Worm (Caenorhabditis elegans): ENCODE measurements around the gene nhr-238.

DNA sequence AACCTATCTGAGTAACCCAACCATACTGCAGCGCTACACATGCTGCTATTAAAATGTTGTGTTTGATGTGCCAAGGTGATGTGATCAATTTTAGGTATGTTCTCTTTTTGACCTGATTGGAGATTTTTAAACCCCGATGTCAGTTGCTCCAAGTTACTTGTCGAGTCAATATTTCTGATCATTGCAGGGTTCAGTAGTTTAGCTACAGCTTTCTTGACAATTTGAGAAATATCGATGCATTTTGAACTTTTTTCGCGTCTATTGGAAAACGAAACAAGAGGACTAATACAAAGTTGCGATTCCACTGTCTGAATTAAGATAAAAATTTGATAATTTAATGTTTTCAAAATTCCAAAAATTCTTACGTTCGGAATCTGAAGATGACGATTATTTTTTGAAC lies 5.8 kb downstream of the nhr-238 start:
- TF ChIP-seq dao-5 (tag; optimal IDR thresholded peaks at IDR 0.05) (no peak), him-1 (tag; optimal IDR thresholded peaks at IDR 0.05) (no peak), W03F9.2 (tag; optimal IDR thresholded peaks at IDR 0.05) (no peak)

Measured in whole organism, L4/young adult.